Fruit fly (Drosophila melanogaster) Kc167 (cell line): ENCODE results near the gene FoxK.

ENCODE experiments used
- Myc ChIP-seq: fragments of >200 bp; optimal IDR thresholded peaks from 2 replicates; lab custom pipeline; 2017; ENCODE audit warnings: missing external identifiers
- Sin3A ChIP-seq: fragments of >200 bp; optimal IDR thresholded peaks from 2 replicates; lab custom pipeline; 2018; ENCODE audit warnings: missing external identifiers
- h ChIP-seq: fragments of >200 bp; optimal IDR thresholded peaks from 3 replicates; lab custom pipeline; 2018; ENCODE audit warnings: missing external identifiers
- insv ChIP-seq: fragments of >200 bp; optimal IDR thresholded peaks from 3 replicates; lab custom pipeline; 2018; ENCODE audit warnings: missing external identifiers
- psq ChIP-seq: fragments of >200 bp; optimal IDR thresholded peaks from 2 replicates; lab custom pipeline; 2017; ENCODE audit warnings: missing external identifiers
- ttk ChIP-seq: sonication (Bioruptor generic); optimal IDR thresholded peaks from 2 replicates; lab custom pipeline; 2017; ENCODE audit warnings: missing external identifiers

Gene FoxK

DNA sequence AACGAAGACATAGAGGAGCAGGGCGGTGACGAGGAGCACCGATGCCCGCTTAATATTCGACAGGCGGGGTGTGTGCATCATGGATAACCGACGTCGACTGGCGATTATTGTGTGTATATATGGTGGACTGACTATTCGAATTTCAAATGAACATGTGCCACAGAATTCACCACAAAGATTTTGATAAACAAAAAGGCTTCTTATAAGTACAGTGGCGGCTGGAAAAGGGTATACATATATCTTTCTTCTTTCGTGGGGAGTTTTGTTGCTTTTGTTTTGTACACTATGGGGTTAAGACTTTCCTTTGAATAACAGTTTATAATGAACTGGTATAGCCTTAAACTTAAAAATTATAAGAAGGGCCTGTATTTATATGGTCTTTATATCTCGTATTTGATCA, 50.8 kb downstream of the FoxK start, which contains the start of gene CG6310:
CG6310 (minus strand) TSS at position 101 of the 400 bp plus-strand sequence.
- TF ChIP-seq Myc (lab: Kevin White, UChicago): no peak
- TF ChIP-seq Sin3A (lab: Kevin White, UChicago): no peak
- no peak for TF ChIP-seq ttk (lab: Kevin White, UChicago)
- TF ChIP-seq insv (lab: Kevin White, UChicago): no peak
- TF ChIP-seq h (lab: Kevin White, UChicago): no peak
- no peak for TF ChIP-seq psq (lab: Kevin White, UChicago)

- no peak for TF ChIP-seq ttk (lab: Kevin White, UChicago)
- TF ChIP-seq psq (lab: Kevin White, UChicago): no peak
- TF ChIP-seq Myc (lab: Kevin White, UChicago): no peak
- no peak for TF ChIP-seq insv (lab: Kevin White, UChicago)
- TF ChIP-seq h (lab: Kevin White, UChicago): no peak
- TF ChIP-seq Sin3A (lab: Kevin White, UChicago): no peak
Observed at dm6 chr3L:11065850-11066249, 54.7 kb downstream of the FoxK start.

DNA sequence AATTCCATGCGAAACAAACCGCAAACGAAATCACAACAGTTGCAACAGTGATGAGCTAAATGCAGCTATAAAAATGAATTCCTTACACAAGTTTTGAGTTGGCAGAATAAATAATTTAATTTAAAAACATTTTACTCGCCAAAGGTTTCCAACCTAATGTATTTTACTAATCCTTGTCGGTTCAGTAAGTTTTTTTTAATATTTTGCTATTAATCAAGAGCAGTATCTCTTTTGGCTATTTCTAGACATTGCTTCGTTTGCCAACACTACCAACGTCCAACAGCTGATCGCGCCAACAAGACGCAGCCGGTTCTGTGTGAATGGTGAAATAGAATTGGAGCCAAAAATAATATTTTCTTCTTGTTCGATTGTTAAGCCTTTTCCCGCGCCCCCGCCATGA, 55.9 kb downstream of the FoxK start, which contains the start of the genes CG32075, CG45101 and SuUR:
CG32075 (minus strand) TSS at position 253 of the 400 bp plus-strand sequence.
CG45101 (plus strand) TSS at position 303 of the 400 bp plus-strand sequence.
SuUR (plus strand) TSS at position 303 of the 400 bp plus-strand sequence.
- TF ChIP-seq Sin3A (lab: Kevin White, UChicago) (no peak), insv (lab: Kevin White, UChicago) (no peak), h (lab: Kevin White, UChicago) (no peak), psq (lab: Kevin White, UChicago) (no peak), Myc (lab: Kevin White, UChicago) (no peak), ttk (lab: Kevin White, UChicago) (no peak)
